Worm (Caenorhabditis elegans) whole organism, L3 larva: ENCODE measurements around the gene ZK673.11.

ENCODE experiments used
- R02D3.7 ChIP-seq: fragments of 150-350 bp; optimal IDR thresholded peaks from 2 replicates; lab custom pipeline; 2014; ENCODE audit warnings: missing biosample characterization, missing genetic modification characterization
- aly-2 ChIP-seq: fragments of 150-350 bp; optimal IDR thresholded peaks from 2 replicates; lab custom pipeline; 2014; ENCODE audit warnings: missing biosample characterization, missing genetic modification characterization
- ama-1 ChIP-seq: fragments of 150-350 bp; optimal IDR thresholded peaks from 2 replicates; lab custom pipeline; 2018
- ceh-16 ChIP-seq: sonication (generic microtip); optimal IDR thresholded peaks from 2 replicates; lab custom pipeline; 2017; ENCODE audit warnings: missing biosample characterization, missing genetic modification characterization
- ceh-28 ChIP-seq: fragments of 150-350 bp; optimal IDR thresholded peaks from 2 replicates; lab custom pipeline; 2014; ENCODE audit warnings: missing biosample characterization, missing genetic modification reagents, missing genetic modification characterization
- ceh-82 ChIP-seq: fragments of 150-350 bp; optimal IDR thresholded peaks from 2 replicates; lab custom pipeline; 2014; ENCODE audit warnings: missing biosample characterization, missing genetic modification characterization
- daf-12 ChIP-seq: fragments of 150-350 bp; optimal IDR thresholded peaks from 2 replicates; lab custom pipeline; 2014; ENCODE audit warnings: missing biosample characterization, missing genetic modification reagents, missing genetic modification characterization
- elt-1 ChIP-seq: fragments of 150-350 bp; optimal IDR thresholded peaks from 2 replicates; lab custom pipeline; 2014; ENCODE audit warnings: missing biosample characterization, missing genetic modification characterization
- elt-2 ChIP-seq: sonication (generic microtip); optimal IDR thresholded peaks from 2 replicates; lab custom pipeline; 2016; ENCODE audit warnings: missing genetic modification reagents, mild to moderate bottlenecking, missing genetic modification characterization, missing compliant biosample characterization
- eor-1 ChIP-seq, 2 experiments: fragments of 150-350 bp; optimal IDR thresholded peaks; 2 replicates each; lab custom pipeline; 2014 to 2018; ENCODE audit warnings: missing biosample characterization in 2 of 2, missing genetic modification characterization in 2 of 2
- fkh-10 ChIP-seq: sonication (generic microtip); optimal IDR thresholded peaks from 2 replicates; lab custom pipeline; 2017; ENCODE audit warnings: missing biosample characterization, missing genetic modification reagents, missing genetic modification characterization
- hmg-11 ChIP-seq: sonication (generic microtip); optimal IDR thresholded peaks from 2 replicates; lab custom pipeline; 2016; ENCODE audit warnings: missing genetic modification characterization, missing compliant biosample characterization
- jun-1 ChIP-seq: fragments of 150-350 bp; optimal IDR thresholded peaks from 2 replicates; lab custom pipeline; 2014; ENCODE audit warnings: missing biosample characterization, missing genetic modification reagents, missing genetic modification characterization
- lin-39 ChIP-seq: fragments of 150-350 bp; optimal IDR thresholded peaks from 2 replicates; lab custom pipeline; 2018; ENCODE audit warnings: missing biosample characterization, missing genetic modification reagents, missing genetic modification characterization
- lsy-12 ChIP-seq: sonication (generic microtip); optimal IDR thresholded peaks from 2 replicates; lab custom pipeline; 2016; ENCODE audit warnings: mild to moderate bottlenecking, missing genetic modification characterization, missing compliant biosample characterization
- mdl-1 ChIP-seq: fragments of 150-350 bp; optimal IDR thresholded peaks from 2 replicates; lab custom pipeline; 2014; ENCODE audit warnings: missing biosample characterization, missing genetic modification characterization
- mml-1 ChIP-seq: fragments of 150-350 bp; sonication (generic microtip); optimal IDR thresholded peaks from 3 replicates; lab custom pipeline; 2014; ENCODE audit warnings: missing biosample characterization, missing genetic modification characterization
- nfya-1 ChIP-seq: sonication (generic microtip); optimal IDR thresholded peaks from 2 replicates; lab custom pipeline; 2017; ENCODE audit warnings: missing genetic modification characterization, mild to moderate bottlenecking, missing compliant biosample characterization, antibody characterized with exemption, moderate library complexity; ENCODE audit not compliant: insufficient read depth
- nhr-11 ChIP-seq: fragments of 150-350 bp; optimal IDR thresholded peaks from 2 replicates; lab custom pipeline; 2014; ENCODE audit warnings: missing biosample characterization, missing genetic modification characterization
- nhr-237 ChIP-seq: fragments of 150-350 bp; optimal IDR thresholded peaks from 2 replicates; lab custom pipeline; 2014; ENCODE audit warnings: missing biosample characterization, missing genetic modification characterization
- nhr-28 ChIP-seq: fragments of 150-350 bp; optimal IDR thresholded peaks from 2 replicates; lab custom pipeline; 2014; ENCODE audit warnings: missing biosample characterization, missing genetic modification characterization
- nhr-43 ChIP-seq: sonication (generic microtip); optimal IDR thresholded peaks from 2 replicates; lab custom pipeline; 2016; ENCODE audit warnings: mild to moderate bottlenecking, missing genetic modification characterization, missing compliant biosample characterization; ENCODE audit not compliant: poor library complexity, severe bottlenecking
- nhr-67 ChIP-seq: fragments of 150-350 bp; optimal IDR thresholded peaks from 2 replicates; lab custom pipeline; 2014; ENCODE audit warnings: missing biosample characterization, missing genetic modification characterization
- nhr-76 ChIP-seq: fragments of 150-350 bp; sonication (generic microtip); optimal IDR thresholded peaks from 5 replicates; lab custom pipeline; 2014; ENCODE audit warnings: missing biosample characterization, missing genetic modification characterization
- nhr-77 ChIP-seq: fragments of 150-350 bp; optimal IDR thresholded peaks from 2 replicates; lab custom pipeline; 2014; ENCODE audit warnings: missing biosample characterization, missing genetic modification characterization
- pha-4 ChIP-seq: fragments of 150-350 bp; optimal IDR thresholded peaks from 2 replicates; lab custom pipeline; 2014; ENCODE audit warnings: missing biosample characterization, missing genetic modification reagents, missing genetic modification characterization
- pqm-1 ChIP-seq: fragments of 150-350 bp; optimal IDR thresholded peaks from 2 replicates; lab custom pipeline; 2017; ENCODE audit warnings: missing biosample characterization, missing genetic modification characterization, inconsistent platforms
- sea-2 ChIP-seq: fragments of 150-350 bp; sonication (generic microtip); optimal IDR thresholded peaks from 4 replicates; lab custom pipeline; 2014; ENCODE audit warnings: missing biosample characterization, missing genetic modification reagents, missing genetic modification characterization
- skn-1 ChIP-seq: fragments of 150-350 bp; optimal IDR thresholded peaks from 2 replicates; lab custom pipeline; 2014; ENCODE audit warnings: missing biosample characterization, missing genetic modification characterization
- snpc-4 ChIP-seq: fragments of 150-350 bp; optimal IDR thresholded peaks from 2 replicates; lab custom pipeline; 2014; ENCODE audit warnings: missing biosample characterization, missing genetic modification characterization
- tbx-2 ChIP-seq: sonication (generic microtip); optimal IDR thresholded peaks from 2 replicates; lab custom pipeline; 2016; ENCODE audit warnings: mild to moderate bottlenecking, missing genetic modification characterization, missing compliant biosample characterization
- unc-62 ChIP-seq: fragments of 150-350 bp; sonication (generic microtip); optimal IDR thresholded peaks from 4 replicates; lab custom pipeline; 2014; ENCODE audit warnings: missing biosample characterization, missing genetic modification reagents, missing genetic modification characterization
- ztf-11 ChIP-seq: fragments of 150-350 bp; optimal IDR thresholded peaks from 2 replicates; lab custom pipeline; 2014; ENCODE audit warnings: missing biosample characterization, missing genetic modification characterization
- ztf-4 ChIP-seq: fragments of 150-350 bp; optimal IDR thresholded peaks from 2 replicates; lab custom pipeline; 2014; ENCODE audit warnings: missing biosample characterization, missing genetic modification characterization

ZK673.11 gene

DNA sequence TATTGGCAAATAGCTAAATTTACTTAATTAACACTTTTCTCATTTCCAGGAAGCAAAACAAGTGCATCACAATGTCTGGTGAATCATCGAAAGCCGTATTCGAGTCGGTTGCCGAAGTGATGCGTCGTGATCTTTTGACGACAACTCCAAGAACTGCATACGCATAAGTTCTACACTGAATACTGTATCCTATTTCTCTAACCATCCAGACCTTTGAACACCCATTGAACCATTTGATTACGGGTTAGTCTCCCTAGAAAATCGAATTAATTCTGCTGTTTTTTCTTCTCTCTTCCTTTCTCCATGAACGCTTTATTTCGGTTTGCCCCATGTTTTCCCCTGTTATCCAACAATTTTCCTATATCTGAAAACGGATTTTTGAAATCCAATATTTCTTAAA, 7.4 kb upstream of the ZK673.11 start, which contains the start of gene lin-56:
Gene lin-56 (plus strand): TSS at position 301 of the 400 bp plus-strand sequence.
- TF ChIP-seq pqm-1 = no peak
- no peak for TF ChIP-seq fkh-10 (GFP tag; lab: Kevin White, UChicago)
- no peak for TF ChIP-seq ceh-82 (tag; lab: Kevin White, UChicago)
- TF ChIP-seq sea-2 = no peak
- no peak for TF ChIP-seq ztf-4 (tag; lab: Kevin White, UChicago)
- no peak for TF ChIP-seq nhr-67 (tag; lab: Kevin White, UChicago)
- no peak for TF ChIP-seq elt-1 (tag; lab: Kevin White, UChicago)
- TF ChIP-seq lsy-12 (tag; lab: Kevin White, UChicago) = no peak
- TF ChIP-seq ceh-16 (tag; lab: Kevin White, UChicago) = no peak
- TF ChIP-seq tbx-2 (tag; lab: Kevin White, UChicago) = no peak
- TF ChIP-seq nhr-11 (tag; lab: Kevin White, UChicago) = no peak
- no peak for TF ChIP-seq lin-39
- TF ChIP-seq daf-12 = no peak
- TF ChIP-seq aly-2 (tag; lab: Kevin White, UChicago) = no peak
- TF ChIP-seq mml-1 (tag; lab: Kevin White, UChicago) = no peak
- no peak for TF ChIP-seq hmg-11 (tag; lab: Kevin White, UChicago)

ce11 chrII:10450335-10450734, 6.7 kb upstream of the ZK673.11 start:
- TF ChIP-seq nfya-1 (tag; lab: Kevin White, UChicago) (no peak), nhr-28 (no peak), nhr-43 (tag; lab: Kevin White, UChicago) (peak; percentile 55), ama-1 (lab: Kevin White, UChicago) (peak; percentile 86), mdl-1 (tag; lab: Kevin White, UChicago) (no peak), lsy-12 (tag; lab: Kevin White, UChicago) (peak; percentile 62), jun-1 (tag; lab: Kevin White, UChicago) (peak; percentile 48), nhr-237 (tag; lab: Kevin White, UChicago) (no peak), elt-2 (tag; lab: Kevin White, UChicago) (peak; percentile 25), eor-1 (tag; optimal IDR thresholded peaks at IDR 0.05; lab: Kevin White, UChicago) (no peak), pha-4 (tag; lab: Kevin White, UChicago) (peak; percentile 55), nhr-76 (tag; lab: Kevin White, UChicago) (no peak), R02D3.7 (tag; lab: Kevin White, UChicago) (no peak), hmg-11 (tag; lab: Kevin White, UChicago) (no peak), ztf-4 (tag; lab: Kevin White, UChicago) (peak; percentile 58), skn-1 (no peak), ceh-28 (tag; lab: Kevin White, UChicago) (peak; percentile 30)

- TF ChIP-seq unc-62 (GFP tag; lab: Kevin White, UChicago) (no peak), nhr-28 (no peak), elt-1 (tag; lab: Kevin White, UChicago) (no peak), R02D3.7 (tag; lab: Kevin White, UChicago) (no peak), ztf-11 (no peak), mdl-1 (tag; lab: Kevin White, UChicago) (no peak), ama-1 (lab: Kevin White, UChicago) (no peak), ceh-16 (tag; lab: Kevin White, UChicago) (no peak), ztf-4 (tag; lab: Kevin White, UChicago) (no peak), sea-2 (no peak), jun-1 (tag; lab: Kevin White, UChicago) (no peak), fkh-10 (GFP tag; lab: Kevin White, UChicago) (no peak), mml-1 (tag; lab: Kevin White, UChicago) (no peak), nhr-43 (tag; lab: Kevin White, UChicago) (no peak)
Observed at ce11 chrII:10452620-10453019, 4.5 kb upstream of the ZK673.11 start, which contains the start of gene ZK673.4. Gene ZK673.4 (plus strand): TSS chrII:10452920.

ce11 chrII:10461207-10461606, 4.1 kb downstream of the ZK673.11 start, which contains the start of gene ZK673.5:
Gene ZK673.5 (plus strand): TSS chrII:10461507.
- TF ChIP-seq snpc-4 (tag; lab: Kevin White, UChicago) (no peak), nhr-77 (no peak), ama-1 (lab: Kevin White, UChicago) (no peak), unc-62 (GFP tag; lab: Kevin White, UChicago) (no peak), nhr-76 (tag; lab: Kevin White, UChicago) (no peak), elt-2 (tag; lab: Kevin White, UChicago) (no peak), lsy-12 (tag; lab: Kevin White, UChicago) (no peak)
